Worm (Caenorhabditis elegans): ENCODE data around the gene B0035.21.

The B0035.21 gene

ce11 chrIV:11306548-11306947, 20.5 kb upstream of the B0035.21 start, which contains the start of gene B0035.13:
Gene B0035.13, minus strand, starts transcription at chrIV:11306720.
- TF ChIP-seq egl-27 (tag; optimal IDR thresholded peaks at IDR 0.05) (no peak), ceh-62 (tag; optimal IDR thresholded peaks at IDR 0.05) (no peak), hlh-30 (tag; optimal IDR thresholded peaks at IDR 0.05; ENCODE audit: insufficient read depth) (peak; percentile 14), nhr-28 (tag; optimal IDR thresholded peaks at IDR 0.05) (peak; percentile 43), fos-1 (tag; optimal IDR thresholded peaks at IDR 0.05) (no peak), dmd-6 (GFP tag; IDR thresholded peaks at IDR 0.05) (0 out of 2 replicates have a peak, but pooled peaks have one; percentile 25), hlh-11 (tag; optimal IDR thresholded peaks at IDR 0.05) (peak; percentile 10), nhr-77 (tag; optimal IDR thresholded peaks at IDR 0.05) (peak; percentile 45), mxl-3 (GFP tag; optimal IDR thresholded peaks at IDR 0.05) (peak; percentile 29), dve-1 (tag; optimal IDR thresholded peaks at IDR 0.05; ENCODE audit: insufficient read depth) (peak; percentile 58), daf-16 (GFP tag; optimal IDR thresholded peaks at IDR 0.05) (no peak), daf-16 (tag; optimal IDR thresholded peaks at IDR 0.05) (peak; percentile 39), php-3 (GFP tag; IDR thresholded peaks at IDR 0.05) (peak; percentile 95), pqm-1 (tag; optimal IDR thresholded peaks at IDR 0.05) (peak; percentile 35)

ce11 chrIV:11307770-11308169, 19.3 kb upstream of the B0035.21 start:
- no peak for TF ChIP-seq madf-9 (GFP tag; conservative IDR thresholded peaks at IDR 0.05)
- TF ChIP-seq ceh-32 (tag; optimal IDR thresholded peaks at IDR 0.05; ENCODE audit: poor library complexity), result no peak
- no peak for TF ChIP-seq T26A8.4 (GFP tag; IDR thresholded peaks at IDR 0.05)
- TF ChIP-seq pha-4 (GFP tag; IDR thresholded peaks at IDR 0.05), result no peak
- TF ChIP-seq pha-4 (tag; optimal IDR thresholded peaks at IDR 0.05), result no peak
- no peak for TF ChIP-seq hif-1 (tag; optimal IDR thresholded peaks at IDR 0.05)
- TF ChIP-seq unc-130 (GFP tag; optimal IDR thresholded peaks at IDR 0.05), result no peak
- TF ChIP-seq Y105C5A.15 (GFP tag; IDR thresholded peaks at IDR 0.05), result no peak
- no peak for TF ChIP-seq Y75B8A.6 (GFP tag; IDR thresholded peaks at IDR 0.05)
- TF ChIP-seq ceh-44 (GFP tag; IDR thresholded peaks at IDR 0.05), result no peak
- no peak for TF ChIP-seq lir-3 (tag; optimal IDR thresholded peaks at IDR 0.05)
- TF ChIP-seq lin-38 (GFP tag; IDR thresholded peaks at IDR 0.05), result no peak
- no peak for TF ChIP-seq zfp-2 (tag; optimal IDR thresholded peaks at IDR 0.05)
- TF ChIP-seq ceh-62 (tag; optimal IDR thresholded peaks at IDR 0.05), result no peak
- TF ChIP-seq lin-1 (GFP tag; IDR thresholded peaks at IDR 0.05), result no peak
- TF ChIP-seq mxl-3 (GFP tag; optimal IDR thresholded peaks at IDR 0.05), result no peak
- no peak for TF ChIP-seq tra-1 (GFP tag; IDR thresholded peaks at IDR 0.05)
- TF ChIP-seq mes-2 (tag; optimal IDR thresholded peaks at IDR 0.05; ENCODE audit: poor library complexity, severe bottlenecking), result peak; percentile 54
- peak; percentile 16 for TF ChIP-seq aha-1 (tag)
- TF ChIP-seq spr-1 (tag; optimal IDR thresholded peaks at IDR 0.05), result no peak
- TF ChIP-seq daf-16 (GFP tag; optimal IDR thresholded peaks at IDR 0.05), result no peak
- no peak for TF ChIP-seq daf-16 (tag; optimal IDR thresholded peaks at IDR 0.05)
- peak; percentile 72 for TF ChIP-seq nhr-6 (tag; optimal IDR thresholded peaks at IDR 0.05)
- TF ChIP-seq F49E8.2 (tag; optimal IDR thresholded peaks at IDR 0.05; ENCODE audit: borderline replicate concordance), result no peak
- no peak for TF ChIP-seq Y48G9A.11 (GFP tag; IDR thresholded peaks at IDR 0.05)
- no peak for TF ChIP-seq duxl-1 (tag; optimal IDR thresholded peaks at IDR 0.05; ENCODE audit: poor library complexity)
- no peak for TF ChIP-seq F37D6.2 (tag; optimal IDR thresholded peaks at IDR 0.05)
- TF ChIP-seq zip-11 (GFP tag; IDR thresholded peaks at IDR 0.05), result no peak
- peak in 1 of 2 experiments; percentile 51 for TF ChIP-seq lsy-2 (tag; optimal IDR thresholded peaks at IDR 0.05)
- TF ChIP-seq nhr-237 (tag; optimal IDR thresholded peaks at IDR 0.05), result no peak
- TF ChIP-seq nhr-11 (tag; optimal IDR thresholded peaks at IDR 0.05), result no peak
- no peak for TF ChIP-seq ZK546.5 (tag; optimal IDR thresholded peaks at IDR 0.05)
- peak; percentile 10 for TF ChIP-seq F10B5.3 (tag; optimal IDR thresholded peaks at IDR 0.05)
- no peak for TF ChIP-seq mdt-29 (GFP tag; IDR thresholded peaks at IDR 0.05)
- no peak for TF ChIP-seq daf-19 (GFP tag; conservative IDR thresholded peaks at IDR 0.05)
- peak in 1 of 2 experiments; percentile 4 for TF ChIP-seq unc-62 (GFP tag; optimal IDR thresholded peaks at IDR 0.05 in 1 of 2)
- no peak for TF ChIP-seq unc-62 (tag; optimal IDR thresholded peaks at IDR 0.05)
- TF ChIP-seq dve-1 (tag; optimal IDR thresholded peaks at IDR 0.05; ENCODE audit: insufficient read depth), result no peak
- TF ChIP-seq daf-8 (GFP tag; IDR thresholded peaks at IDR 0.05), result no peak
- TF ChIP-seq php-3 (GFP tag; IDR thresholded peaks at IDR 0.05), result no peak
- no peak for TF ChIP-seq aly-2 (tag; optimal IDR thresholded peaks at IDR 0.05)
- TF ChIP-seq arid-1 (GFP tag; conservative IDR thresholded peaks at IDR 0.05), result no peak
